Worm (Caenorhabditis elegans): ENCODE results near the gene K09C4.5.

Gene K09C4.5

DNA sequence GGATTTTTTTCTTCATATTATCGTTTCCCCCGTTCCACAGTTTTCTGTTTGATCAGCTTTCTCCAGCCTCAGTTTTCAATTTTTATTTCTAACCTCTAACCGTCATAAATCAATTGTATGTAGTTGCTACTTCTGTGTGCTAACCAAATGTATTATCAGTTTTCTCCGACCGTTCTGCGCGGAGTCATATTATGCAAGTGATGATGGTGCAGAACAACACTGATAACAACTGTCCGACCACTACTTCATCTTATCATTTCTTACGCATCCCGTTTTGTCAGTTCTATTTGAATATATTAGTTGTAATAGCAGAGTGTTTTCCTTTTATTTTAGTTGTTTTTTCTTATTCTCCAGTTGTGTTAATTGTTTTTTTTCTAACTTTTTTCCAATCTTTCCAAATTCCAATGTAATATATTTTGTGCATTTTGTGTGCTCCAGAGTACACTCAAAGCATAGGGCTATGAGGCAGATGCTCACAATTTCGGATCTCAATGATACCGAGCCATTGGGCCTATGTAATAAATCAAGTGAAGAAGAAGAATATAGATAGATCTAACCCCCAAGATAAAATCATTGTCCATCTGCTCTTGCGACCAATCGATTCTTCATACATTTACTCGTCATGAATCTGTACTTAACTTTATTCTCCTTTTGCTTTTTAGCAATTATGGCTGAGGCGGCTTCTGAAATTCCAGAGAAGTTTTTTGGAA lies 25.5 kb upstream of the K09C4.5 start, which contains the start of gene lbp-3 (continued):
- no peak for TF ChIP-seq ceh-63 (GFP tag; optimal IDR thresholded peaks at IDR 0.05)
- TF ChIP-seq F16B12.6 (tag; optimal IDR thresholded peaks at IDR 0.05), result no peak
- TF ChIP-seq pax-3 (tag; optimal IDR thresholded peaks at IDR 0.05), result no peak
- TF ChIP-seq swsn-7 (tag; optimal IDR thresholded peaks at IDR 0.05), result no peak
- no peak for TF ChIP-seq elt-3 (tag; optimal IDR thresholded peaks at IDR 0.05)
- no peak for TF ChIP-seq fkh-10 (GFP tag; optimal IDR thresholded peaks at IDR 0.05)
- no peak for TF ChIP-seq skn-1 (tag; optimal IDR thresholded peaks at IDR 0.05)
- no peak for TF ChIP-seq unc-30 (tag; optimal IDR thresholded peaks at IDR 0.05)

DNA sequence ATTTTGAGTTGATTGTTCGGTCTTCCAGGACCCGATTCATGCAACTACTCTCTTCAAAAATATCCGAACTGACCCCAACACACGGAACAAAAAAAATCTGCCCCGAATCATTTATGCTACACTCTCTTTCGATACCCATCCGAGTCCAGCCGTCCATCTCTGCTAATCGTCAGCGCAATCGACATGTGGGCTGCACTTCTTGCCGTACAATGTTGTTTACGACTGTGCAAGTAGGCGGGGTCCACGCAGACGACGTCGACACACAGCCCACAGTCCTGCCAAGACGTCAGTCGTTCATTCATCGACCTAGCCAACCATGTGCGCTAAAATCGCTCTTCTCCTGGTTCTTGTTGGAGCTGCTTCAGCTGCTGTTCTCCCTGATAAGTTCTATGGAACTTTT lies 23.6 kb upstream of the K09C4.5 start, which contains the start of gene lbp-1:
Gene lbp-1, plus strand, starts transcription at position 301 of the 400 bp plus-strand sequence.
- no peak for TF ChIP-seq lsy-2 (tag; optimal IDR thresholded peaks at IDR 0.05)
- no peak for TF ChIP-seq ceh-90 (tag; optimal IDR thresholded peaks at IDR 0.05)
- TF ChIP-seq mep-1 (tag; optimal IDR thresholded peaks at IDR 0.05), result no peak
- no peak for TF ChIP-seq unc-86 (tag; optimal IDR thresholded peaks at IDR 0.05)
- no peak for TF ChIP-seq snpc-4 (tag; optimal IDR thresholded peaks at IDR 0.05)
- TF ChIP-seq aha-1 (tag; optimal IDR thresholded peaks at IDR 0.05), result no peak
- no peak for TF ChIP-seq dsc-1 (tag; optimal IDR thresholded peaks at IDR 0.05)
- TF ChIP-seq unc-98 (GFP tag; IDR thresholded peaks at IDR 0.05), result no peak
- no peak for TF ChIP-seq elt-2 (tag; optimal IDR thresholded peaks at IDR 0.05)
- TF ChIP-seq alr-1 (tag; optimal IDR thresholded peaks at IDR 0.05; ENCODE audit: borderline replicate concordance), result no peak
- TF ChIP-seq hlh-17 (GFP tag; optimal IDR thresholded peaks at IDR 0.05; ENCODE audit: borderline replicate concordance), result no peak
- TF ChIP-seq ztf-11 (tag; optimal IDR thresholded peaks at IDR 0.05), result no peak
- no peak for TF ChIP-seq nhr-85 (tag)

DNA sequence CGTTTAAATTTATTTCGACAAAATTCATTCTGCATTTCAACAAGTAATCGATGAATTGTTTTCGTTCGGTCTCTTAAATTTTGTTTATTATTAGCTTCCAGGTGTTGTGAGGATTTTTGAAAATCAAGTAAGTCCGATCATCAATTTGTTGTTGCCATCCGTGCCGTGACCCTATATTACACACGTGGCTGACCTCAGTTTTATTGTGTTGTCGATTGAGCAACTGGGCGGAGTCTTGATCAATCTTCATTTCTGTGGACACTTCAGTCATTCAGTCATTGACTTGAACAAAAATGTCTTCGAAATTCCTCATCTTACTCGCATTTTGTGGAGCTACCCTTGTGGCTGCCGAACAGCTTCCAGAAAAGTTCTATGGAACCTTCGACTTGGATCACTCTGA lies 21.9 kb upstream of the K09C4.5 start, which contains the start of gene lbp-2:
Gene lbp-2, plus strand, starts transcription at position 102 of the 400 bp plus-strand sequence.
- peak; percentile 19 for TF ChIP-seq lin-39 (tag; optimal IDR thresholded peaks at IDR 0.05)
- TF ChIP-seq hlh-4 (tag; optimal IDR thresholded peaks at IDR 0.05), result no peak
- no peak for TF ChIP-seq Y116A8C.19 (tag; optimal IDR thresholded peaks at IDR 0.05; ENCODE audit: borderline replicate concordance)
- no peak for TF ChIP-seq ceh-63 (GFP tag; optimal IDR thresholded peaks at IDR 0.05)
- TF ChIP-seq C04F5.9 (tag; optimal IDR thresholded peaks at IDR 0.05), result no peak
- TF ChIP-seq nhr-28 (tag; optimal IDR thresholded peaks at IDR 0.05), result no peak
- no peak for TF ChIP-seq fos-1 (tag; optimal IDR thresholded peaks at IDR 0.05)
- no peak for TF ChIP-seq ztf-4 (tag; optimal IDR thresholded peaks at IDR 0.05)
- TF ChIP-seq mdl-1 (tag; optimal IDR thresholded peaks at IDR 0.05), result peak in 1 of 2 experiments; percentile 21
- no peak for TF ChIP-seq zag-1 (tag; optimal IDR thresholded peaks at IDR 0.05)
- peak; percentile 6 for TF ChIP-seq snu-23 (GFP tag; optimal IDR thresholded peaks at IDR 0.05)
- peak; percentile 30 for TF ChIP-seq nhr-71 (tag; optimal IDR thresholded peaks at IDR 0.05)
- TF ChIP-seq ama-1 (optimal IDR thresholded peaks at IDR 0.05), result no peak
- TF ChIP-seq rnt-1 (tag; optimal IDR thresholded peaks at IDR 0.05), result peak; percentile 57
- no peak for TF ChIP-seq efl-3 (GFP tag; optimal IDR thresholded peaks at IDR 0.05)

DNA sequence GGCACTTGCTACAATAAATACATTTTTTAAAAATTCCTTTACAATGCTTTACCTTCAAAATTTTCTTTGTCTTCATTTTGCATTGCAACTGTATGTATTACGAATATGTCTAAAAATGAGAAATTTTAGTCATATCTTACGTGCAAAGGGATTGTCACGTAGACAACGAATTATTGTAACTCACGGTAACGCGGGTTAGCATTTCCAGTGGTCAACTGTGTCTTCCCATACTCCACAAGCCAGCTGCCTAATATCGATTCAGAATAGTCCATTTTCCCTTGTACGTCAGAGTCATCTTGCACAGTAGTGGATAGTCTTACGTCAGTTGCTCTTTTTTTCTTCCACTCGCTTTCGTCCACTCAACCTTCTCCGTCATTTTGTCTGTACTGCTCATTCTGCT lies 19.8 kb upstream of the K09C4.5 start, which contains the start of gene fbxb-71:
Gene fbxb-71, plus strand, starts transcription at position 301 of the 400 bp plus-strand sequence.
- TF ChIP-seq nhr-12 (tag; optimal IDR thresholded peaks at IDR 0.05), result no peak
- TF ChIP-seq fkh-10 (GFP tag; optimal IDR thresholded peaks at IDR 0.05), result no peak
- TF ChIP-seq snu-23 (GFP tag; optimal IDR thresholded peaks at IDR 0.05), result no peak
- TF ChIP-seq aha-1 (tag; optimal IDR thresholded peaks at IDR 0.05), result no peak

Data from whole organism, L1 larva.